Fruit fly (Drosophila melanogaster): ENCODE measurements around the gene exd.
A peak's percentile ranks its signal among the peaks of the same experiment; 100 is the strongest.

The exd gene

DNA sequence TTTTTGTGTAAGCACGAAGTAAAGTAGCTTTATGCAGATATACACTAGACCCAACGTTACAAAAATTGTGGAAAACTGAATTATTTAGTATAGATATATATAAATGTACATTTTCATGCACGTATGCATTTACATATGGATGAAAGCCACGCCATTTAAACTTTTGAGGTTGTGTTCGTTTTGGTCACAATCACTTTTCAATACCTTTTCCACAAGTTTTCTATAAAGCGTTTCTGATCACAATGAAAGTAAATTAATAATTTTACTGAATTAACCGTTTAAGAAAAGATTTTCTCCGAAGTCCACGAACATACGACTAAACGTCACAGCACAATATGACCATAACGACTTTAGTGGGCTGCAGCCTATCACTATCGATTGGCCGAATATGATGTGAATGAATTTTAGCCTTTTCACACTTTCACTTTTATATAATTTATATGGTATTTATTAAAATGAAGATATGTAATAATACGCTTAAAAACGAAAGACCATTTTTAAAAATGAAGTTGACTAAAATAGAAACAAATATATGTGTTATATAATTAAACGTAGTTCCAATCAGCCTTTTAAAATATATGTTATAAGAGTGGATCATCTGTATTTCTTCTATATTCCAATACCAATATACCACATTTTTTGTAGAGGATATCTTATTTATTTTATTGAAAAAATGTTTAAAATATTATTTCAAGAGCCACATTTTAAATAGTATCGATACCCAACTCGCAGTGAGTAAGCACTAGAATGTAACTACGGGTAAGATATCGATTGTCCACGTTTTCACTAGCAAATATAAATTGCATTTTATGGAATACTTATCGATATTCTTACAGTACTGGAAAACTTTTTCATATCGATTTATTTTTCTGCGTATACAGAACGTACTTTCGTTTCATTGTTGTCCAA lies at the start of gene exd, which contains the start of the genes CG46312 and eIF5 (continued):
- no peak for TF ChIP-seq wek (GFP tag; optimal IDR thresholded peaks at IDR 0.05)
- no peak for TF ChIP-seq Lim3 (GFP tag; IDR thresholded peaks at IDR 0.05)
- no peak for TF ChIP-seq oc (tag; optimal IDR thresholded peaks at IDR 0.05)
- TF ChIP-seq Opbp (GFP tag; IDR thresholded peaks at IDR 0.05; ENCODE audit: partially characterized antibody) = peak; percentile 77
- no peak for TF ChIP-seq Xrp1 (GFP tag; IDR thresholded peaks at IDR 0.05)
- no peak for TF ChIP-seq Dip3 (GFP tag; optimal IDR thresholded peaks at IDR 0.05)

DNA sequence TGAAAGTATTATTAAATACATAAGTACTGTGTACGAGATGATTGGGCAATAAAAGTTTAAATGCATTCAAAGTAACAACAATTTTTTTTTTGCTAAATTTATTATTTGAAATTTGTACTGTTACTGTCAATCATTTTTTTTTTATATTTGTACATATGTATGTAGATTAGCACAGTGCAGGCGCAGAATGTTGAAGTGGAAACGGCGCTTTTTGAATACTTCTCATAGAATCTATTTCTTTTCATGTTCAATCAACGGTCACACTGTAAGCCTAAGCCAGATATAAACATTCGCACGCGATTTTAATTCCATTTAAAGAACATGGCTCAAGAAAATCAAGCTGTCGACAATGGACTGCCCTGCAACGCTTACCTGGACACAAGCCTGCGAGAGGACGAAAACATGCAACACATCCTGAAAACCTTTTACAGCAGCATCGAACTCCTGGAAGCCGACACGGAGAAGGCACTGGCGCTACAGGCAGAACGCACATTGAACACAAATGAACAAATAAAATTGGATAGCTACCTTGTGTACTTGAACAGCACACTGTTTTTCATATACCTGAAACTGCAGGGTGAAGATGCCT lies 47.4 kb upstream of the exd start, which contains the start of gene Rrp47:
Gene Rrp47 (plus strand): TSS at position 163 of the 589 bp plus-strand sequence.
- TF ChIP-seq CG14710 (tag; optimal IDR thresholded peaks at IDR 0.05) = peak; percentile 6
- TF ChIP-seq MESR4 (GFP tag; optimal IDR thresholded peaks at IDR 0.05) = peak; percentile 83
- no peak for TF ChIP-seq caup (GFP tag; optimal IDR thresholded peaks at IDR 0.05; ENCODE audit: severe bottlenecking)
- peak; percentile 96 for TF ChIP-seq CG30020 (tag; optimal IDR thresholded peaks at IDR 0.05)
- no peak for TF ChIP-seq pan (optimal IDR thresholded peaks at IDR 0.05)
- no peak for TF ChIP-seq pan (GFP tag; optimal IDR thresholded peaks at IDR 0.05 in 1 of 2, IDR thresholded peaks at IDR 0.05 in 1 of 2)
- peak; percentile 86 for TF ChIP-seq CG17802 (tag; optimal IDR thresholded peaks at IDR 0.05)
- TF ChIP-seq croc (GFP tag; conservative IDR thresholded peaks at IDR 0.05) = no peak
- TF ChIP-seq CG17359 (tag; optimal IDR thresholded peaks at IDR 0.05) = peak; percentile 62
- TF ChIP-seq BEAF-32 (GFP tag; optimal IDR thresholded peaks at IDR 0.05) = peak; percentile 31
- peak in 1 of 2 experiments; percentile 7 for TF ChIP-seq Pdp1 (GFP tag; optimal IDR thresholded peaks at IDR 0.05)
- peak; percentile 6 for TF ChIP-seq CG17829 (tag; optimal IDR thresholded peaks at IDR 0.05)
- no peak for TF ChIP-seq TFAM (GFP tag; optimal IDR thresholded peaks at IDR 0.05)
- TF ChIP-seq Hr51 (GFP tag; optimal IDR thresholded peaks at IDR 0.05) = no peak
- peak; percentile 5 for TF ChIP-seq CG8290 (GFP tag; optimal IDR thresholded peaks at IDR 0.05)
- no peak for TF ChIP-seq CG8290 (tag; optimal IDR thresholded peaks at IDR 0.05)
- TF ChIP-seq Lhr (GFP tag; optimal IDR thresholded peaks at IDR 0.05) = peak; percentile 2
- peak; percentile 50 for TF ChIP-seq CG1603 (tag; optimal IDR thresholded peaks at IDR 0.05)
- no peak for TF ChIP-seq CG5245 (GFP tag; optimal IDR thresholded peaks at IDR 0.05)
- peak; percentile 51 for TF ChIP-seq CG8924 (tag; optimal IDR thresholded peaks at IDR 0.05)
- TF ChIP-seq MBD-R2 (GFP tag; IDR thresholded peaks at IDR 0.05) = peak; percentile 76
- TF ChIP-seq pzg (GFP tag; optimal IDR thresholded peaks at IDR 0.05) = peak; percentile 52
- TF ChIP-seq dysf (GFP tag; IDR thresholded peaks at IDR 0.05) = no peak
- TF ChIP-seq Sry-δ (GFP tag; optimal IDR thresholded peaks at IDR 0.05) = peak; percentile 21
- TF ChIP-seq tio (GFP tag; optimal IDR thresholded peaks at IDR 0.05) = no peak
- TF ChIP-seq her (GFP tag; optimal IDR thresholded peaks at IDR 0.05) = peak; percentile 58
- no peak for TF ChIP-seq tgo (GFP tag; IDR thresholded peaks at IDR 0.05)
- TF ChIP-seq CG5180 (GFP tag; optimal IDR thresholded peaks at IDR 0.05) = no peak
- TF ChIP-seq CG2116 (GFP tag; optimal IDR thresholded peaks at IDR 0.05) = peak; percentile 38
- TF ChIP-seq C15 (GFP tag; IDR thresholded peaks at IDR 0.05) = no peak
- no peak for TF ChIP-seq fd102C (GFP tag; optimal IDR thresholded peaks at IDR 0.05)
- TF ChIP-seq gt (GFP tag; IDR thresholded peaks at IDR 0.05) = no peak
- no peak for TF ChIP-seq jumu (GFP tag; optimal IDR thresholded peaks at IDR 0.05)
- TF ChIP-seq D19A (tag; optimal IDR thresholded peaks at IDR 0.05) = peak; percentile 8
- TF ChIP-seq YL-1 (GFP tag; optimal IDR thresholded peaks at IDR 0.05) = peak; percentile 20
- TF ChIP-seq CG9876 (GFP tag; optimal IDR thresholded peaks at IDR 0.05) = no peak
- TF ChIP-seq CG11560 (tag; IDR thresholded peaks at IDR 0.05) = no peak
- no peak for TF ChIP-seq CG6175 (GFP tag; IDR thresholded peaks at IDR 0.05)
- TF ChIP-seq sens (GFP tag) = peak; percentile 71
- TF ChIP-seq NFAT (GFP tag; IDR thresholded peaks at IDR 0.05) = no peak
- TF ChIP-seq CG6854 (GFP tag; optimal IDR thresholded peaks at IDR 0.05) = no peak

Measured in whole organism, embryonic.